Worm (Caenorhabditis elegans) whole organism, L1 larva: ENCODE data around the gene sor-1.

Experiments used
- ama-1 ChIP-seq: fragments of 150-350 bp; optimal IDR thresholded peaks from 2 replicates; lab custom pipeline; 2014
- pqm-1 ChIP-seq: sonication (generic microtip); optimal IDR thresholded peaks from 3 replicates; lab custom pipeline; 2017; ENCODE audit warnings: missing biosample characterization, missing genetic modification characterization
- sptf-1 ChIP-seq: fragments of 150-350 bp; optimal IDR thresholded peaks from 2 replicates; lab custom pipeline; 2014; ENCODE audit warnings: missing biosample characterization, missing genetic modification characterization
- ztf-11 ChIP-seq, 2 experiments: sonication (generic microtip); optimal IDR thresholded peaks; 2 replicates each; lab custom pipeline; 2016 to 2017; ENCODE audit warnings: missing genetic modification characterization in 2 of 2, missing biosample characterization in 1 of 2, missing compliant biosample characterization in 1 of 2

DNA sequence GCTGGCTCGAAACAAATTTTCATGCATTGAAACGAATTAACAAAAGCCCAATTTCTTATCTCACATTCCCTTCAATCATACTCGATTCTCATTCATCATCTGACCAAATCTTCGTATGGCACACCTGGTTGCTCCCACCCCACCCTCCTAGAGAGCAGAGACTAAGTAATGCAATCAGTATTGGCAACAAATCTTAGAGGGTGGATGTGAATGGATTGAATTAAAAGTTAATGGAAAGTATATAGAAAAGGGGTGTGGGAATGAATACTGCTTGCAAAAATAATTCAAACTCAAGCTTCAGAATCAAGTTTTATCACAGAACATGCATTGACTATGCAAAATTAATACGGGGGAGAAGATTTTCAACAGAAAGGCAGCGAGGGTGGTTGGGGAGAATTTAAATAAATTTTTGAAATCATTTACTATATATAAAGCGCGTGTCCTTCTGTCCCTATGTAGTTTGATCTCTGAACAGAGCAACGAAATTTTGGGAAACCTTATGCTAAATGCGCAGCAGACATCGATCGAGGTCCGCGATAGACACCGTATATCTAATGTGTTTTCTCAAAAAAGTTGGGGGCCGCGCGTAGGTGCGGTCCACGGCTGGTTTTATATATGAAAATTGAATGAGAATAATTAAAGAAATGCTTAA is 19.9 kb downstream of the sor-1 start:
- no peak for TF ChIP-seq pqm-1 (tag; lab: Kevin White, UChicago)
- no peak for TF ChIP-seq ama-1 (lab: Kevin White, UChicago)
- no peak for TF ChIP-seq ztf-11 (tag; optimal IDR thresholded peaks at IDR 0.05; lab: Kevin White, UChicago)
- no peak for TF ChIP-seq sptf-1 (tag; lab: Kevin White, UChicago)
